Worm (Caenorhabditis elegans) whole organism, young adult: ENCODE measurements around the gene ent-3.
"Not testable (repeated sequence)": the region's sequence is repeated elsewhere in the genome, so short reads cannot be mapped to it uniquely, and the experiment has no call there.

Source experiments
- D2030.7 ChIP-seq: fragments of 200-800 bp; sonication (Bioruptor generic); IDR thresholded peaks from 2 replicates; pipeline ENCODE4 v1.3.6; 2022; ENCODE audit warnings: missing genetic modification reagents, missing genetic modification characterization, missing compliant biosample characterization
- F33H1.4 ChIP-seq: fragments of 200-800 bp; sonication (Bioruptor generic); IDR thresholded peaks from 2 replicates; pipeline ENCODE4 v1.3.6; 2022; ENCODE audit warnings: missing genetic modification reagents, missing genetic modification characterization, missing compliant biosample characterization
- F37B4.10 ChIP-seq: fragments of 200-800 bp; sonication (Bioruptor generic); IDR thresholded peaks from 2 replicates; pipeline ENCODE4 v1.3.6; 2022; ENCODE audit warnings: missing genetic modification characterization, missing compliant biosample characterization
- F49E8.2 ChIP-seq: sonication (generic microtip); optimal IDR thresholded peaks from 3 replicates; lab custom pipeline; 2017; ENCODE audit warnings: missing genetic modification characterization, mild to moderate bottlenecking, missing compliant biosample characterization, antibody characterized with exemption, moderate library complexity; ENCODE audit not compliant: insufficient read depth
- F52B5.7 ChIP-seq: sonication (generic microtip); optimal IDR thresholded peaks from 2 replicates; lab custom pipeline; 2016; ENCODE audit warnings: mild to moderate bottlenecking, missing genetic modification characterization, missing compliant biosample characterization
- F57C9.4 ChIP-seq: sonication (generic microtip); optimal IDR thresholded peaks from 2 replicates; lab custom pipeline; 2017; ENCODE audit warnings: mild to moderate bottlenecking, missing genetic modification characterization, missing compliant biosample characterization
- T26A5.8 ChIP-seq: sonication (generic microtip); optimal IDR thresholded peaks from 2 replicates; lab custom pipeline; 2016; ENCODE audit warnings: missing genetic modification characterization, missing compliant biosample characterization
- Y53F4B.3 ChIP-seq: fragments of 200-800 bp; sonication (Bioruptor generic); IDR thresholded peaks from 2 replicates; pipeline ENCODE4 v1.3.6; 2022; ENCODE audit warnings: missing genetic modification reagents, missing genetic modification characterization, missing compliant biosample characterization
- Y56A3A.18 ChIP-seq: fragments of 200-800 bp; sonication (Bioruptor generic); IDR thresholded peaks from 2 replicates; pipeline ENCODE4 v1.3.6; 2022; ENCODE audit warnings: missing genetic modification reagents, missing genetic modification characterization, missing compliant biosample characterization
- Y95B8A.8 ChIP-seq: fragments of 200-800 bp; sonication (Bioruptor generic); IDR thresholded peaks from 2 replicates; pipeline ENCODE4 v1.3.6; 2022; ENCODE audit warnings: missing genetic modification reagents, missing genetic modification characterization, missing compliant biosample characterization
- ZK185.1 ChIP-seq: sonication (generic microtip); optimal IDR thresholded peaks from 2 replicates; lab custom pipeline; 2016; ENCODE audit warnings: mild to moderate bottlenecking, missing genetic modification characterization, missing compliant biosample characterization; ENCODE audit not compliant: poor library complexity, severe bottlenecking
- attf-5 ChIP-seq: fragments of 200-800 bp; sonication (Bioruptor generic); optimal IDR thresholded peaks from 2 replicates; lab custom pipeline; 2018; ENCODE audit warnings: mild to moderate bottlenecking, missing genetic modification characterization, missing compliant biosample characterization
- attf-6 ChIP-seq: fragments of 200-800 bp; sonication (Bioruptor generic); IDR thresholded peaks from 2 replicates; pipeline ENCODE4 v1.3.6; 2022; ENCODE audit warnings: missing genetic modification reagents, missing genetic modification characterization, missing compliant biosample characterization
- bed-1 ChIP-seq: fragments of 200-800 bp; sonication (Bioruptor generic); IDR thresholded peaks from 2 replicates; pipeline ENCODE4 v1.3.6; 2022; ENCODE audit warnings: missing genetic modification reagents, missing genetic modification characterization, missing compliant biosample characterization
- ceh-91 ChIP-seq: fragments of 200-800 bp; sonication (Bioruptor generic); IDR thresholded peaks from 2 replicates; pipeline ENCODE4 v1.3.6; 2022; ENCODE audit warnings: missing genetic modification reagents, missing genetic modification characterization, missing compliant biosample characterization
- die-1 ChIP-seq: sonication (generic microtip); optimal IDR thresholded peaks from 2 replicates; lab custom pipeline; 2016; ENCODE audit warnings: missing genotype, mild to moderate bottlenecking, missing genetic modification characterization, missing compliant biosample characterization
- dox-1 ChIP-seq: fragments of 200-800 bp; sonication (Bioruptor generic); IDR thresholded peaks from 2 replicates; pipeline ENCODE4 v1.3.6; 2022; ENCODE audit warnings: missing genetic modification reagents, missing genetic modification characterization, missing compliant biosample characterization
- dpl-1 ChIP-seq: fragments of 150-350 bp; optimal IDR thresholded peaks from 2 replicates; lab custom pipeline; 2014; ENCODE audit warnings: missing biosample characterization, missing genetic modification reagents, missing genetic modification characterization
- egl-44 ChIP-seq: fragments of 200-800 bp; sonication (Bioruptor generic); IDR thresholded peaks from 2 replicates; pipeline ENCODE4 v1.3.6; 2022; ENCODE audit warnings: missing genetic modification reagents, missing genetic modification characterization, missing compliant biosample characterization
- ekl-4 ChIP-seq: fragments of 200-800 bp; sonication (Bioruptor generic); IDR thresholded peaks from 2 replicates; pipeline ENCODE4 v1.3.6; 2022; ENCODE audit warnings: missing genetic modification reagents, missing genetic modification characterization, missing compliant biosample characterization
- fkh-3 ChIP-seq: sonication (generic microtip); optimal IDR thresholded peaks from 2 replicates; lab custom pipeline; 2016; ENCODE audit warnings: mild to moderate bottlenecking, missing genetic modification characterization, missing compliant biosample characterization
- him-1 ChIP-seq: sonication (generic microtip); optimal IDR thresholded peaks from 2 replicates; lab custom pipeline; 2016; ENCODE audit warnings: missing genotype, missing genetic modification reagents, missing genetic modification characterization, missing compliant biosample characterization
- hlh-12 ChIP-seq: sonication (generic microtip); optimal IDR thresholded peaks from 2 replicates; lab custom pipeline; 2016; ENCODE audit warnings: missing genetic modification characterization, missing compliant biosample characterization
- hmg-1.2 ChIP-seq: fragments of 200-800 bp; sonication (Bioruptor generic); IDR thresholded peaks from 2 replicates; pipeline ENCODE4 v1.3.6; 2022; ENCODE audit warnings: missing genetic modification reagents, missing genetic modification characterization, missing compliant biosample characterization
- lag-1 ChIP-seq: fragments of 200-800 bp; sonication (Bioruptor generic); IDR thresholded peaks from 2 replicates; pipeline ENCODE4 v1.3.6; 2022; ENCODE audit warnings: missing genetic modification reagents, missing genetic modification characterization, missing compliant biosample characterization
- lin-26 ChIP-seq: fragments of 200-800 bp; sonication (Bioruptor generic); IDR thresholded peaks from 2 replicates; pipeline ENCODE4 v1.3.6; 2022; ENCODE audit warnings: missing genetic modification reagents, missing genetic modification characterization, missing compliant biosample characterization
- lin-40 ChIP-seq: sonication (generic microtip); optimal IDR thresholded peaks from 2 replicates; lab custom pipeline; 2016; ENCODE audit warnings: missing genetic modification characterization, mild to moderate bottlenecking, missing compliant biosample characterization, missing genotype, missing genetic modification reagents
- nfya-2 ChIP-seq: fragments of 200-800 bp; sonication (Bioruptor generic); IDR thresholded peaks from 2 replicates; pipeline ENCODE4 v1.3.6; 2022; ENCODE audit warnings: missing genetic modification reagents, missing genetic modification characterization, missing compliant biosample characterization
- nhr-80 ChIP-seq: sonication (generic microtip); optimal IDR thresholded peaks from 2 replicates; lab custom pipeline; 2016; ENCODE audit warnings: missing genetic modification characterization, missing compliant biosample characterization
- pbrm-1 ChIP-seq: fragments of 200-800 bp; sonication (Bioruptor generic); IDR thresholded peaks from 2 replicates; pipeline ENCODE4 v1.3.6; 2022; ENCODE audit warnings: missing genetic modification reagents, missing genetic modification characterization, missing compliant biosample characterization
- rcor-1 ChIP-seq: fragments of 200-800 bp; sonication (Bioruptor generic); IDR thresholded peaks from 2 replicates; pipeline ENCODE4 v1.3.6; 2022; ENCODE audit warnings: missing genetic modification reagents, missing genetic modification characterization, missing compliant biosample characterization
- repo-1 ChIP-seq: sonication (generic microtip); optimal IDR thresholded peaks from 2 replicates; lab custom pipeline; 2017; ENCODE audit warnings: mild to moderate bottlenecking, missing genetic modification characterization, missing compliant biosample characterization
- rpc-1 ChIP-seq, 2 experiments: fragments of 150-350 bp in 1 of 2; sonication (generic microtip) in 1 of 2; optimal IDR thresholded peaks; 2 replicates each; lab custom pipeline; 2014 to 2018; ENCODE audit warnings: missing biosample characterization in 1 of 2, missing genetic modification characterization in 1 of 2, missing genetic modification reagents in 1 of 2, missing genotype in 1 of 2
- sdz-38 ChIP-seq: sonication (generic microtip); optimal IDR thresholded peaks from 2 replicates; lab custom pipeline; 2016; ENCODE audit warnings: missing genotype, missing genetic modification characterization, missing compliant biosample characterization
- snpc-1.1 ChIP-seq: sonication (generic microtip); optimal IDR thresholded peaks from 2 replicates; lab custom pipeline; 2017; ENCODE audit warnings: missing genetic modification characterization, mild to moderate bottlenecking, missing compliant biosample characterization, antibody characterized with exemption, moderate library complexity, missing genotype, missing genetic modification reagents; ENCODE audit not compliant: insufficient read depth
- xnd-1 ChIP-seq: sonication (generic microtip); optimal IDR thresholded peaks from 2 replicates; lab custom pipeline; 2016; ENCODE audit warnings: missing genotype, missing genetic modification reagents, missing genetic modification characterization, missing compliant biosample characterization
- ztf-28 ChIP-seq: fragments of 200-800 bp; sonication (Bioruptor generic); IDR thresholded peaks from 2 replicates; pipeline ENCODE4 v1.3.6; 2022; ENCODE audit warnings: missing genetic modification reagents, missing genetic modification characterization, missing compliant biosample characterization

ent-3 gene

DNA sequence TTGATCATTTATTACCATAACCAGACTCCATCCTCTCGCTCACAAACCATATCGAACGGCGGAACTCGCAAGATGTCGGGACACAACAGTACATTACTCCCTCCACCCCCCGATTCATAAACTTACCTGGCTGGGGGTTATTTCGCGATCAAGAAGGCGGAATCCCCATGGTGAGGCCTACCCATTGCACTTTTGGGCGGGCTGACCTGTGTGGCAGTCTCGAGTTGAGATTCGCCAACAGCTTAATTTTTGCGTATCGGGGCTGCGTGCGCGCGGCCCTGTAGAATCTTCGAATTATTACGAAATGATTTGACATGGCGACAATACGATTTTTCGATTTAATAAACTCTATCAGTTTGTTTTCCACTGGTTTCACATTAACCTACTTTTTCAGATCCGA, 41.6 kb upstream of the ent-3 start (continued):
- peak; percentile 25; the same call in 1 of the 2 replicates for TF ChIP-seq F33H1.4

DNA sequence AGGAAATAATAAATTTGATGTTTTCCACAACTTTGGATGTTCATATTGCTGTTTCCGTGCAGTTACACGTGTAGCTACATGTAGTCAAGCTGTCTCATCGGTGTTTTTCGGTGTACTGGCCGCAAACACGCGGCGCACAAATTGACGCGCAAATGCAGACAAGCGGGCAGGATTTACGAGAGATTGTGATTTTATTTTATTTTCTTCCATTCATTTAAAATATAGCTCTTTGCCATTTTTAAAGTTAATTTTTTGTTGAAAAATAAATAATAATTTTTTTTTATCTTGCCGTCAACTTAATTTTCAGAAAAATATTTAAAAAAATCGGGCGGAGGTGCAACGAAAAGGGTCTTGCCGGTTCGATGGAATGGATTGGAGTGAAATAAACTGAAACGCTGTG, 38.4 kb upstream of the ent-3 start, which contains the start of gene F40G12.7:
Gene F40G12.7, plus strand, starts transcription at position 301 of the 400 bp plus-strand sequence.
- not testable (repeated sequence) for TF ChIP-seq nfya-2 (GFP tag; lab: Robert Waterston, UW); him-1 (tag; lab: Kevin White, UChicago); lin-26 (GFP tag; lab: Robert Waterston, UW)

- no peak for TF ChIP-seq rcor-1 (GFP tag; lab: Robert Waterston, UW)
- no peak for TF ChIP-seq snpc-1.1 (tag; lab: Kevin White, UChicago)
- TF ChIP-seq lag-1 (GFP tag; lab: Robert Waterston, UW) = no peak
- TF ChIP-seq attf-5 (GFP tag; lab: Kevin White, UChicago) = no peak
- TF ChIP-seq T26A5.8 = no peak
- TF ChIP-seq ZK185.1 = no peak
- no peak for TF ChIP-seq F57C9.4
- TF ChIP-seq rpc-1 (optimal IDR thresholded peaks at IDR 0.05; lab: Kevin White, UChicago) = no peak
- no peak for TF ChIP-seq rpc-1 (tag; optimal IDR thresholded peaks at IDR 0.05; lab: Kevin White, UChicago)
- TF ChIP-seq nhr-80 (tag; lab: Kevin White, UChicago) = no peak
- no peak for TF ChIP-seq ceh-91 (GFP tag; lab: Robert Waterston, UW)
- no peak for TF ChIP-seq lin-26 (GFP tag; lab: Robert Waterston, UW)
- no peak for TF ChIP-seq repo-1
- TF ChIP-seq F52B5.7 (tag; lab: Kevin White, UChicago) = no peak
- TF ChIP-seq Y53F4B.3 (GFP tag; lab: Robert Waterston, UW) = no peak
- TF ChIP-seq ekl-4 (GFP tag; lab: Robert Waterston, UW) = no peak
- TF ChIP-seq F37B4.10 (GFP tag; lab: Robert Waterston, UW) = no peak
- no peak for TF ChIP-seq nfya-2 (GFP tag; lab: Robert Waterston, UW)
These were observed 37.2 kb upstream of the ent-3 start, which contains the start of gene F40G12.6 for ce11 chrV:14273019-14273418. F40G12.6 (minus strand) TSS chrV:14273119.

ce11 chrV:14270729-14271128, 34.9 kb upstream of the ent-3 start, which contains the start of gene F40G12.5:
F40G12.5 (minus strand) TSS chrV:14270829.
- no peak for TF ChIP-seq fkh-3 (tag; lab: Kevin White, UChicago)

- no peak for TF ChIP-seq lin-26 (GFP tag; lab: Robert Waterston, UW)
- TF ChIP-seq ceh-91 (GFP tag; lab: Robert Waterston, UW) = no peak
- TF ChIP-seq egl-44 (GFP tag; lab: Robert Waterston, UW) = no peak
- no peak for TF ChIP-seq die-1 (tag; lab: Kevin White, UChicago)
- TF ChIP-seq dpl-1 = no peak
These were observed 32.8 kb upstream of the ent-3 start, which contains the start of gene F40G12.4 for ce11 chrV:14268616-14269015. F40G12.4 (minus strand) TSS chrV:14268716.

DNA sequence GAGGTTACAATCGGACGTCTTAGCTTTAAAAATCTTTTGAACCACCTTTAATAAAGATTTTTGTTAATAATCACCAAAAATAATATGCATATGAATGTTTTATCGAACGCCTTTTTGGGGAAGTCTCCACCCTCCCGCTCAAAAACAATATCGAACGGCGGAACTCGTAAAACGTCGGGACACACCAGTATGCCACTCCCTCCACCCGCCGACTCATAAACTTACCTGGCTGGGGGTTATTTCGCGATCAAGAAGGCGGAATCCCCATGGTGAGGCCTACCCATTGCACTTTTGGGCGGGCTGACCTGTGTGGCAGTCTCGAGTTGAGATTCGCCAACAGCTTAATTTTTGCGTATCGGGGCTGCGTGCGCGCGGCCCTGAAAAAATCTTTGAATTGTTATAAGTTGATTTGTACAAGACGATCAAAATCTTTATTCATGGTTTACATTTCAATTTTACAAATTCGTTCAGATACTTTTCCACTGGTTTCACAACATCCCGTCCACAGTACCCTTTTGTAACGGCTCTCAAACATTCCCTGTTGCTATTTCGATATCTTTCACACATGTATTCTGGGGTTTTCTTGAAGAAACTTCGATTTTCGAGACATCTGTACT, 31.6 kb upstream of the ent-3 start:
- TF ChIP-seq F52B5.7 (tag; lab: Kevin White, UChicago) (no peak), die-1 (tag; lab: Kevin White, UChicago) (peak; percentile 4), xnd-1 (tag; lab: Kevin White, UChicago) (peak; percentile 11), ztf-28 (GFP tag; lab: Robert Waterston, UW) (0 out of 2 replicates have a peak, but pooled peaks have one; percentile 5), F49E8.2 (tag; lab: Kevin White, UChicago) (peak; percentile 23), sdz-38 (tag; lab: Kevin White, UChicago) (no peak), lin-40 (tag; lab: Kevin White, UChicago) (no peak), pbrm-1 (GFP tag; lab: Robert Waterston, UW) (peak; percentile 29; the same call in 1 of the 2 replicates), lin-26 (GFP tag; lab: Robert Waterston, UW) (0 out of 2 replicates have a peak, but pooled peaks have one; percentile 38), D2030.7 (GFP tag; lab: Robert Waterston, UW) (peak; percentile 81), hmg-1.2 (GFP tag; lab: Robert Waterston, UW) (peak; percentile 59; the same call in 1 of the 2 replicates), hlh-12 (no peak), him-1 (tag; lab: Kevin White, UChicago) (peak; percentile 90), dpl-1 (no peak), bed-1 (no peak), F33H1.4 (peak; percentile 38; the same call in 1 of the 2 replicates), dox-1 (GFP tag; lab: Robert Waterston, UW) (no peak; the same call in 1 of the 2 replicates), Y56A3A.18 (GFP tag; lab: Robert Waterston, UW) (no peak), attf-6 (peak; percentile 73), Y95B8A.8 (no peak)
